Worm (Caenorhabditis elegans) whole organism, midembryonic: ENCODE results near the gene Y57G7A.6.

Experiments used
- T22C8.4 ChIP-seq: fragments of 200-800 bp; sonication (Bioruptor generic); IDR thresholded peaks from 2 replicates; pipeline ENCODE4 v1.3.6; 2022; ENCODE audit warnings: missing genetic modification characterization, missing compliant biosample characterization
- cog-1 ChIP-seq: sonication (generic microtip); optimal IDR thresholded peaks from 2 replicates; lab custom pipeline; 2016; ENCODE audit warnings: missing genetic modification characterization, missing compliant biosample characterization
- flt-1 ChIP-seq: fragments of 200-800 bp; sonication (Bioruptor generic); IDR thresholded peaks from 2 replicates; pipeline ENCODE4 v1.3.6; 2022; ENCODE audit warnings: missing genetic modification characterization, missing compliant biosample characterization
- klf-2 ChIP-seq: fragments of 200-800 bp; sonication (Bioruptor generic); conservative IDR thresholded peaks from 2 replicates; pipeline ENCODE4 v1.3.6; 2022; ENCODE audit warnings: missing genetic modification reagents, missing genetic modification characterization, missing compliant biosample characterization
- med-1 ChIP-seq: sonication (generic microtip); optimal IDR thresholded peaks from 2 replicates; lab custom pipeline; 2017; ENCODE audit warnings: missing genetic modification characterization, mild to moderate bottlenecking, missing compliant biosample characterization, antibody characterized with exemption, missing genetic modification reagents; ENCODE audit not compliant: insufficient read depth
- ref-1 ChIP-seq: fragments of 200-800 bp; sonication (Bioruptor generic); conservative IDR thresholded peaks from 2 replicates; pipeline ENCODE4 v1.3.6; 2022; ENCODE audit warnings: missing genetic modification reagents, missing genetic modification characterization, missing compliant biosample characterization
- tab-1 ChIP-seq: fragments of 200-800 bp; sonication (Bioruptor generic); IDR thresholded peaks from 2 replicates; pipeline ENCODE4 v1.3.6; 2022; ENCODE audit warnings: missing genetic modification characterization, missing compliant biosample characterization
- ztf-23 ChIP-seq: fragments of 200-800 bp; sonication (Bioruptor generic); IDR thresholded peaks from 2 replicates; pipeline ENCODE4 v1.3.6; 2022; ENCODE audit warnings: missing genetic modification reagents, missing genetic modification characterization, missing compliant biosample characterization
- ztf-29 ChIP-seq: fragments of 200-800 bp; sonication (Bioruptor generic); IDR thresholded peaks from 2 replicates; pipeline ENCODE4 v1.3.6; 2022; ENCODE audit warnings: missing genetic modification reagents, missing genetic modification characterization, missing compliant biosample characterization

Y57G7A.6 gene

DNA sequence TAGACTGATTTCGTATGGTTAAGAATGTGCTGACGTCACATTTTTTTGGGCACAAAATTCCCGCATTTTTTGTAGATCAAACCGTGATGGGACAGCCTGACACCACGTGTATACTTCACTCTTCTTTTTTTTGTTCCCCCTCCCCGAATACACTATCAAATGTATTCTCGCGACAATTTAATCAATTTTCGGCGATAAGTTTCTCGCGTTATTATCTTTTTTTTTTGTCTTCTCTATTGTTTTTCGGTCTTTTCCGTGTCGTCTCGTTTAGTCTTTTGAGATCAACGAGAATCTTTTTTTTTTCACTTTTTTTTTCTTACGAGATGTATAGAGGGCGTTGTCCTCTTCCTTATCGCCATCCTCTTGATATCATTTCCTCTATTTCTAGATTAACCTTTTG, 29.8 kb upstream of the Y57G7A.6 start:
- no peak for TF ChIP-seq med-1 (GFP tag; lab: Kevin White, UChicago)
- TF ChIP-seq ref-1 (GFP tag; lab: Robert Waterston, UW) = no peak
- TF ChIP-seq ztf-29 = no peak
- TF ChIP-seq klf-2 (GFP tag; lab: Robert Waterston, UW) = no peak
- TF ChIP-seq T22C8.4 = no peak
- no peak for TF ChIP-seq tab-1 (GFP tag; lab: Robert Waterston, UW)
- no peak for TF ChIP-seq flt-1 (GFP tag; lab: Robert Waterston, UW)

DNA sequence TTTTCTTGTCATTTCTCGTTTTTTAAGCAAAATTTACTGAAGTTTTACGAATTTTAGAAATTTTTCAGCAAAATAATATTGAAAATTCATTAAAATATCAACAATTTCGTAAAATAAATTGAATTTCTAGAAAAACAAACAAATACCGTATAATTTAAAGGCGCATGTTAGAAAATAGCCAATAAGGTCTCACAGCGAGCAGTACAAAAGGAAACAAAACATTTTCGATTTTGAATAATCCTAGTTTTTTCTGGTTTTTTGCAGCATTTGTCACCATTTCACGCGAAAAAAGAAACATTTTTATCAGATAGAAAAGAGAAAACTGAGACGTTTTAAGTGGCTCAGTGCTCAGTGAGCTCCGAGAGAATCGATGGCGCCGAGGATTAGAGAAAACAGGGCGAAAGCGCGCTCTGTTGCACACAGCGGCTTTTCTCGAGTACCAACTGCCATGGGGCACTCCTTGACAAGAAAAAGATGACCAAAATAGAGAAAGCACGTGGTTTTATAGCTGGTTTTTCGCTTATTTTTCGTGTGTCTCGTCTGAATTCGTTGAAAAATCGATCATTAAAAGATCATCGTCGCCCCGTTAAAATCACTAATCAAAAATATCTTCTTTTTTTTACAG, 24.6 kb upstream of the Y57G7A.6 start, which contains the start of the genes alh-6 and fcho-1:
Gene alh-6 (minus strand): TSS at position 242 of the 625 bp plus-strand sequence.
Gene fcho-1 (plus strand): TSS at position 624 of the 625 bp plus-strand sequence.
- no peak for TF ChIP-seq cog-1
- TF ChIP-seq ztf-23 (GFP tag; lab: Robert Waterston, UW) = no peak
- no peak for TF ChIP-seq ref-1 (GFP tag; lab: Robert Waterston, UW)
- no peak for TF ChIP-seq T22C8.4
- no peak for TF ChIP-seq tab-1 (GFP tag; lab: Robert Waterston, UW)
- TF ChIP-seq klf-2 (GFP tag; lab: Robert Waterston, UW) = no peak
- no peak for TF ChIP-seq ztf-29
- TF ChIP-seq flt-1 (GFP tag; lab: Robert Waterston, UW) = no peak

DNA sequence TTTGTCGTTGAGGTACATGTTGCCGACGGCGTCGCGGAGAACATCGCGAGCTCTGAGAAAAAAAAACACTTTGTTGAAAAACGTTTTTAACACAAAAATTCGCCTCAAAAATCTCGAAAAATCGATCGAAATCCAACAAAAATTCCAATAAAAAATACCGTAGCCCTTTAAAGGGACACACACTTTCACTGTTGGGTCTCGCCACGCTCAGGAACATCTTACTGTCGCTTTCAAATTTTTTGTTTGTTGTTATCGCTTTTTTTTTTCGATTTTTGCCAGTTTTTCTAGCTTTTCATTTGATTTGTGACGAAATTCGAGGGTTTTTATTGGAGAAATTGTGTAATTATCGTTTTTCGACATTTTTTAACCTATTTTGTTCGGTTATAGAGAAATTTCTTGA, 21.1 kb upstream of the Y57G7A.6 start:
- TF ChIP-seq klf-2 (GFP tag; lab: Robert Waterston, UW) (no peak), ztf-23 (GFP tag; lab: Robert Waterston, UW) (no peak), ztf-29 (no peak), cog-1 (no peak), T22C8.4 (no peak), tab-1 (GFP tag; lab: Robert Waterston, UW) (no peak), flt-1 (GFP tag; lab: Robert Waterston, UW) (no peak), ref-1 (GFP tag; lab: Robert Waterston, UW) (no peak), med-1 (GFP tag; lab: Kevin White, UChicago) (no peak)

DNA sequence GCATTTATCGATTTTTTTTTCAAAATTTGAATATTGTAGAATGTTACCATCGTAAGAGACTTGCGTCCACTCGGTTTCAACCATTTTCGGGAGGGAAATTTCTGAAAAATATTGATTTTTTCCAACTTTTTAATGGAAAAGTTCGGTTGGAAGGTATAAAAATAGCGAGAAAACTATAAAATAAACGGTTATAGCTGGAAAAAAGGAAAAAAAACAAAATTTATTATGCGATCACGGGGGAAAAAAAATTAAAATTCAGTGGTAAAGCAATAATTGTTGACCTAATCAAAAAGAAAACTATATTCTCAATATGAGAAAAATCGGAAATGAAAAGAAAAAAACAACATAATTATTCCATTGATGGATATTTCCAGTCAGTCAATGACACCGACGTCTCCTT, 20.6 kb upstream of the Y57G7A.6 start, which contains the start of gene emc-2:
Gene emc-2 (minus strand): TSS at position 101 of the 400 bp plus-strand sequence.
- TF ChIP-seq T22C8.4 (0 out of 2 replicates have a peak, but pooled peaks have one; percentile 32), ztf-23 (GFP tag; lab: Robert Waterston, UW) (no peak)

DNA sequence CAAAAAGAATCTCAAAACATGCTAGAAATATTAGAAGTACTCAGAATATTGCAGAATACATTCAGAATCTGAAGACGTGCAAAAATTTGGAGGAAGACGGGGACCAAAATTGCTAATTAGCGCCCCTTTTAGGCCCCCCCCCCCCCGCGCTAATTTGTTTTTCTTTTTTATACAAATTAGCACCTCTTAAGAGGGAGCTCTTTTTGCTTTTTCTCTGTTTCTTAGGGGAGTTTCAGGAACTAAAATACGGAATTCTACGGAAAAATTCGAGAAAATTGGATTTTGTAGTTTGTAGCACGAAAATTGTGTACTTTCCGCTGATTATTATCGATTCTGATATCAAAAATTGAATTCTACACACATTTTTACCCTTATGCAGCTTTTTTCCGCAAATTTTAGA, 16.1 kb upstream of the Y57G7A.6 start, which contains the start of gene glb-31:
Gene glb-31 (minus strand): TSS at position 101 of the 400 bp plus-strand sequence.
- no peak for TF ChIP-seq ref-1 (GFP tag; lab: Robert Waterston, UW)
- TF ChIP-seq ztf-29 = no peak
- TF ChIP-seq cog-1 = no peak
- no peak for TF ChIP-seq klf-2 (GFP tag; lab: Robert Waterston, UW)

DNA sequence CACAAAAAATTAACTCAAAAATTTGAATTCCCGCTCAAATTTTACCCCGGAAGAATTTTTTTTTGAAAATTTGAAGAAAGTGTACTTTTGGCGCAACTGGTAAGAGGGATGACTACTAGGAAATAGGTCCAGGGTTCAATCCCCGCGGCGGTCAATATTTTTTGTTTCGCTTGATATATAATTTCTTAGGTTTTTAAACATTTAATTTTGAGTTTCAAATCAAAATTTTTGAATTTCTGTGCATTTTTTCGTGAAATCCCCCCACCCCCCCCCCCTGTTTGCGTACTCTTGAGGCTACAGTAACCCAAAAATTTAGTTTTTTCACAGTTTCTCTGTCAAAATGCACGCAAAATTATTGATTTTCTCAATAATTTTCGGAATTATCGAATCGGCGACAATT, 12.8 kb upstream of the Y57G7A.6 start, which contains the start of gene Y57G7A.1:
Gene Y57G7A.1 (plus strand): TSS at position 301 of the 400 bp plus-strand sequence.
- TF ChIP-seq tab-1 (GFP tag; lab: Robert Waterston, UW) (no peak), cog-1 (no peak), klf-2 (GFP tag; lab: Robert Waterston, UW) (no peak), ref-1 (GFP tag; lab: Robert Waterston, UW) (no peak), med-1 (GFP tag; lab: Kevin White, UChicago) (no peak), T22C8.4 (no peak)

DNA sequence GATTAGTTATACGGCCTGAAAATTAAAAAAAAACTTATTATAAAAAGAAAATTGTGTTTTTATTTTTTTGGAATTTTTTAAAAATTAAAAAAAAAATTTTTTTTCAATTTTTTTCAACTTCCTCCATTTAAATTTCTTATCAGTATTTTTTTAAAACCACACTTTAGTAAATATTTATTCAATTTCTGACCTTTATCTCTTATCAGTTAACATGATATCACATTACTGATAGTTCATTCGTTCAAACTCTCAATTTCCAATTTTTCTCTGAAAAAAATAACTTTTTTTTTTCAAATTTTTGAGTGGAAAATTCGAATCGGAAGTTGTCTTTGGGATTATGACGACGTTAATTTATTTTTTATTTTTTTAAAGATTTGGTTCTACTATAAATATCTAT, 12.3 kb upstream of the Y57G7A.6 start:
- TF ChIP-seq tab-1 (GFP tag; lab: Robert Waterston, UW) (no peak), cog-1 (no peak), ztf-23 (GFP tag; lab: Robert Waterston, UW) (no peak), flt-1 (GFP tag; lab: Robert Waterston, UW) (no peak), T22C8.4 (no peak), klf-2 (GFP tag; lab: Robert Waterston, UW) (no peak), ref-1 (GFP tag; lab: Robert Waterston, UW) (no peak), med-1 (GFP tag; lab: Kevin White, UChicago) (no peak), ztf-29 (no peak)

DNA sequence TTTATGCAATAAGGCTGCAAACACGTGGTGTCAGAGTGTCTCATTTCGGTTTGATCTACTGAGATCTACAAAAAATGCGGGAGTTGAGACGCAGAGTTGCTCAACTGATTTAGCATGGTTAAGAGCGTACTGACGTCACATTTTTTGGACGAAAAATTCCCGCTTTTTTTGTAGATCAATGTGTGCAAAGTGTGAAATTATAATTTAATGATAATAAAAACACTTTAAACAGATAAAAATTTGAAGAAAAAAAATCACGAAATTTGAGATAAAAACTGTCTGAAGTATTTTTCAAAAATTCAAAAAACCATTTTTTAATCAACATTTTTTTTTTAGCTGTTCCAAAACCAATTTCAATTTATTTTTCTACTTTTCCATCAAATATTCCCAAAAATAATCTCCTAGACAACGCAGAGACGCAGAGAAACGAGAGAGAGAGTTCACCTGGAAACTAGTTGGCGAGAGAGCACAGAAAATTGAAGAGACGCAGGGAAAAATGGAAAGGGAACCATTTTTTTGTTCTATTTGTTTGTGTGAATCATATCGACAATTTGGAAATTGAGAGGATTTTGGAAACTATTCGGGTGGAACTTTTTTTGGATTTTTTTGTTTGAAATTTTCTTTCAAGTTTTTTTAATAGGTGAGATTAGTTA, 11.8 kb upstream of the Y57G7A.6 start:
- TF ChIP-seq T22C8.4 (no peak), ztf-29 (no peak), ref-1 (GFP tag; lab: Robert Waterston, UW) (no peak), med-1 (GFP tag; lab: Kevin White, UChicago) (no peak), ztf-23 (GFP tag; lab: Robert Waterston, UW) (no peak), cog-1 (no peak), tab-1 (GFP tag; lab: Robert Waterston, UW) (no peak), flt-1 (GFP tag; lab: Robert Waterston, UW) (no peak), klf-2 (GFP tag; lab: Robert Waterston, UW) (no peak)

DNA sequence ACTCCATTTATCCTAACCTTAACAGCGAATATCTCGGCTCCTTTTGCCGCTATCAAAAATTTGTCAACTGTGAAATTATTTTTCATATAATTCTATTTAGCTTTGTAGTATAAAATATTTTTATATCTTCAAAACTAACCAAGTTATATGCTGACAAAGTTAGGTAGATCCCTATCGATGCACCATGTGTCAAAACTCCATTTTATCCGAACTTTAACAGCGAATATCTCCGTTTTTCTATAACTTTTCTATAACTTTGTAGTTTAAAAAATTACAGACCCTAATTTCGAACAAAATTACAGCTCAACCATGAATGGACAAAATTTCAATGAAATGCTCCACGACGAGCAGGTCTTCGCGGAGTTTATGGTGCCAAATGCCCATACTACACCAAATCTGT, 10.4 kb upstream of the Y57G7A.6 start, which contains the start of gene Y57G7A.2:
Gene Y57G7A.2 (plus strand): TSS at position 301 of the 400 bp plus-strand sequence.
- TF ChIP-seq ztf-23 (GFP tag; lab: Robert Waterston, UW) (no peak), med-1 (GFP tag; lab: Kevin White, UChicago) (no peak), flt-1 (GFP tag; lab: Robert Waterston, UW) (no peak), tab-1 (GFP tag; lab: Robert Waterston, UW) (no peak), cog-1 (no peak), ref-1 (GFP tag; lab: Robert Waterston, UW) (no peak)

DNA sequence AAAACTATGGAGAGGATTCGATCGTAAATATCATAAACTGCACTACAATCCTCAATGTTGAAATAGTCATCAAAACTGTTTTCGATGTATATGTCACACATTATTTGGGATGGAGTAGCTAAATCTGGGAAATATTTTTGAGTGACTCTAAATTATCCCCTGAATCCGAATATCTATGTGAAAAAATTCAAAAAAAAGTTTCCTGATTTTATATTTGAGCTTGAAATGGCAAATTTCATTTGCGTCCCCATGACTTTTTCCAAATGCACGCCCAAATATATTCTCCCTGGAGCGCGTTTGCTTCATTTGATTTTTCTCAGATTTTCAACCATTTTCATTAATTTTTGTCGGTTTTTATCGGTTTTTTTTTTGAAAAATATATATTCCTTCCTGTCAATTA, 7.7 kb upstream of the Y57G7A.6 start, which contains the start of gene srz-64:
Gene srz-64 (minus strand): TSS at position 101 of the 400 bp plus-strand sequence.
- TF ChIP-seq ztf-23 (GFP tag; lab: Robert Waterston, UW) (no peak), klf-2 (GFP tag; lab: Robert Waterston, UW) (no peak), T22C8.4 (no peak), ref-1 (GFP tag; lab: Robert Waterston, UW) (no peak)
